Worm (Caenorhabditis elegans) whole organism, L1 larva: Measurements from ENCODE around the gene ZK822.1.

Source experiments
- ama-1 ChIP-seq: fragments of 150-350 bp; optimal IDR thresholded peaks from 2 replicates; lab custom pipeline; 2014
- fos-1 ChIP-seq: fragments of 150-350 bp; optimal IDR thresholded peaks from 2 replicates; lab custom pipeline; 2014; ENCODE audit warnings: missing biosample characterization, missing genetic modification characterization
- nhr-47 ChIP-seq: sonication (generic microtip); optimal IDR thresholded peaks from 2 replicates; lab custom pipeline; 2016; ENCODE audit warnings: mild to moderate bottlenecking, missing genetic modification characterization, moderate library complexity, missing compliant biosample characterization
- ztf-11 ChIP-seq, 2 experiments: sonication (generic microtip); optimal IDR thresholded peaks; 2 replicates each; lab custom pipeline; 2016 to 2017; ENCODE audit warnings: missing genetic modification characterization in 2 of 2, missing biosample characterization in 1 of 2, missing compliant biosample characterization in 1 of 2

DNA sequence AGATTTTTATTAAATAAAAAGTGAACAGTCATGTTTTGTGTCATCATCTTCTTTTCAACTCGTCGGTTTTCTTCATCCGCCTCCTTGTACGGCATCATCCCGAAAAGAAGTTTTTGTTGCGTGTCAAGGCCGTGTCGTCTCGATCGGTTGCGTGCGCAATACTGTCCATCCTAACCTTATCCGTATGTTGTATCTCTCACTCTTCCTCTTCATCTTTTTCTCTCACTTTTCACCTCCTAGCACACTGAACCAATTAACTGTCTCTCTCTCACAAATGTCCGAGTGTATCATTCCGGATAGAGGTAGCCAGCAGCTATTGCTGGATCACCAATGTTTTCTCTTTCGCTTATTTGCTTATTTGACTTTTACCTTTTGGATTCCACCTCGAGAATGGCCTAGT lies 38.5 kb downstream of the ZK822.1 start:
- no peak for TF ChIP-seq ztf-11 (tag; optimal IDR thresholded peaks at IDR 0.05; lab: Kevin White, UChicago)
- no peak for TF ChIP-seq nhr-47
- TF ChIP-seq fos-1 (tag; lab: Kevin White, UChicago), result no peak
- no peak for TF ChIP-seq ama-1
